Fruit fly (Drosophila melanogaster) whole organism, wandering third instar larva: ENCODE data around the gene Hsp67Ba.

Experiments used
- CG32264 ChIP-seq: fragments of 200-800 bp; sonication (Bioruptor generic); optimal IDR thresholded peaks from 2 replicates; lab custom pipeline; 2016; ENCODE audit warnings: missing biosample characterization, missing genetic modification characterization
- CG9705 ChIP-seq: fragments of 200-800 bp; sonication (Bioruptor generic); optimal IDR thresholded peaks from 2 replicates; lab custom pipeline; 2018; ENCODE audit warnings: missing biosample characterization, mild to moderate bottlenecking, missing genetic modification characterization
- CrebA ChIP-seq: fragments of 200-800 bp; sonication (Bioruptor generic); optimal IDR thresholded peaks from 2 replicates; lab custom pipeline; 2016; ENCODE audit warnings: missing biosample characterization, mild to moderate bottlenecking, missing genetic modification characterization, borderline replicate concordance
- Dfd ChIP-seq: fragments of >200 bp; optimal IDR thresholded peaks from 2 replicates; lab custom pipeline; 2017; ENCODE audit warnings: missing biosample characterization, missing genetic modification characterization
- Dif ChIP-seq: fragments of 200-275, 200-300 bp; sonication (Bioruptor generic); optimal IDR thresholded peaks from 2 replicates; lab custom pipeline; 2018; ENCODE audit warnings: missing biosample characterization, missing genetic modification characterization; ENCODE audit not compliant: partially characterized antibody
- GATAd ChIP-seq: sonication (Bioruptor generic); optimal IDR thresholded peaks from 2 replicates; lab custom pipeline; 2016; ENCODE audit warnings: missing biosample characterization, missing genetic modification characterization
- HLH106 ChIP-seq: fragments of 200-800 bp; optimal IDR thresholded peaks from 3 replicates; lab custom pipeline; 2019; ENCODE audit warnings: missing biosample characterization, mild to moderate bottlenecking, missing genetic modification characterization, moderate library complexity
- Hnf4 ChIP-seq: fragments of 200-800 bp; sonication (Bioruptor generic); optimal IDR thresholded peaks from 2 replicates; lab custom pipeline; 2016; ENCODE audit warnings: missing biosample characterization, mild to moderate bottlenecking, missing genetic modification characterization
- Hr78 ChIP-seq: fragments of >200 bp; optimal IDR thresholded peaks from 2 replicates; lab custom pipeline; 2017; ENCODE audit warnings: missing biosample characterization, missing genetic modification characterization
- Hr83 ChIP-seq: fragments of 200-300 bp; sonication (Bioruptor generic); optimal IDR thresholded peaks from 2 replicates; lab custom pipeline; 2016; ENCODE audit warnings: missing biosample characterization, mild to moderate bottlenecking, missing genetic modification characterization, moderate library complexity; ENCODE audit not compliant: poor library complexity, severe bottlenecking
- Jra ChIP-seq: sonication (Bioruptor generic); optimal IDR thresholded peaks from 2 replicates; lab custom pipeline; 2016; ENCODE audit warnings: missing biosample characterization, missing genetic modification characterization
- Mio ChIP-seq: sonication (Bioruptor generic); optimal IDR thresholded peaks from 2 replicates; lab custom pipeline; 2016; ENCODE audit warnings: missing biosample characterization, missing genetic modification characterization
- OdsH ChIP-seq: fragments of 200-800 bp; sonication (Bioruptor generic); optimal IDR thresholded peaks from 2 replicates; lab custom pipeline; 2016; ENCODE audit warnings: missing biosample characterization, mild to moderate bottlenecking, missing genetic modification characterization
- Rel ChIP-seq, 2 experiments: fragments of 200-800 bp; sonication (Bioruptor generic) in 1 of 2; optimal IDR thresholded peaks; 2 replicates in 1 of 2; 3 replicates in 1 of 2; lab custom pipeline; 2016 to 2019; ENCODE audit warnings: mild to moderate bottlenecking in 2 of 2, missing biosample characterization in 2 of 2, missing genetic modification characterization in 2 of 2, moderate library complexity in 1 of 2
- Sp1 ChIP-seq: fragments of 200-800 bp; sonication (Bioruptor generic); optimal IDR thresholded peaks from 3 replicates; lab custom pipeline; 2019; ENCODE audit warnings: missing biosample characterization, mild to moderate bottlenecking, missing genetic modification characterization, moderate library complexity
- br ChIP-seq: fragments of 200-800 bp; sonication (Bioruptor generic); optimal IDR thresholded peaks from 2 replicates; lab custom pipeline; 2016; ENCODE audit warnings: missing biosample characterization, missing genetic modification characterization
- brk ChIP-seq: fragments of 200-800 bp; sonication (Bioruptor generic); optimal IDR thresholded peaks from 2 replicates; lab custom pipeline; 2016; ENCODE audit warnings: missing biosample characterization, mild to moderate bottlenecking, missing genetic modification characterization
- dl ChIP-seq, 2 experiments: fragments of 175-275, 200-275 bp in 1 of 2; fragments of 200-275 bp in 1 of 2; sonication (Bioruptor generic); optimal IDR thresholded peaks; lab custom pipeline; 2018; ENCODE audit warnings: mild to moderate bottlenecking in 2 of 2, missing biosample characterization in 2 of 2, missing genetic modification characterization in 2 of 2, moderate library complexity in 2 of 2; ENCODE audit not compliant: partially characterized antibody in 2 of 2, insufficient read depth in 1 of 2
- dsf ChIP-seq: sonication (Bioruptor generic); optimal IDR thresholded peaks from 2 replicates; lab custom pipeline; 2016; ENCODE audit warnings: missing biosample characterization, missing genetic modification characterization, borderline replicate concordance
- ey ChIP-seq: fragments of 200-800 bp; sonication (Bioruptor generic); optimal IDR thresholded peaks from 2 replicates; lab custom pipeline; 2016; ENCODE audit warnings: missing biosample characterization, missing genetic modification characterization
- foxo ChIP-seq, 2 experiments: fragments of 200-800 bp; sonication (Bioruptor generic); optimal IDR thresholded peaks; 2 replicates in 1 of 2; 3 replicates in 1 of 2; lab custom pipeline; 2016 to 2017; ENCODE audit warnings: missing biosample characterization in 2 of 2, missing genetic modification characterization in 2 of 2
- fru ChIP-seq: fragments of 200-800 bp; sonication (Bioruptor generic); optimal IDR thresholded peaks from 3 replicates; lab custom pipeline; 2016; ENCODE audit warnings: missing biosample characterization, mild to moderate bottlenecking, missing genetic modification characterization
- h ChIP-seq: fragments of 200-800 bp; sonication (Bioruptor generic); optimal IDR thresholded peaks from 3 replicates; lab custom pipeline; 2016; ENCODE audit warnings: missing biosample characterization, mild to moderate bottlenecking, missing genetic modification characterization
- lola ChIP-seq: fragments of >200 bp; optimal IDR thresholded peaks from 2 replicates; lab custom pipeline; 2017; ENCODE audit warnings: missing biosample characterization, missing genetic modification characterization
- psq ChIP-seq: fragments of 200-800 bp; sonication (Bioruptor generic); optimal IDR thresholded peaks from 3 replicates; lab custom pipeline; 2017; ENCODE audit warnings: missing biosample characterization, mild to moderate bottlenecking, missing genetic modification characterization, moderate library complexity
- rgr ChIP-seq: fragments of 200-800 bp; sonication (Bioruptor generic); optimal IDR thresholded peaks from 3 replicates; lab custom pipeline; 2016; ENCODE audit warnings: missing biosample characterization, mild to moderate bottlenecking, missing genetic modification characterization
- sv ChIP-seq: fragments of 200-800 bp; sonication (Bioruptor generic); optimal IDR thresholded peaks from 3 replicates; lab custom pipeline; 2016; ENCODE audit warnings: missing biosample characterization, missing genetic modification characterization
- tai ChIP-seq: sonication (Bioruptor generic); optimal IDR thresholded peaks from 2 replicates; lab custom pipeline; 2016; ENCODE audit warnings: missing biosample characterization, missing genetic modification characterization
- usp ChIP-seq: fragments of >200 bp; optimal IDR thresholded peaks from 2 replicates; lab custom pipeline; 2017; ENCODE audit warnings: missing biosample characterization, missing genetic modification characterization
- woc ChIP-seq: sonication (Bioruptor generic); optimal IDR thresholded peaks from 2 replicates; lab custom pipeline; 2016; ENCODE audit warnings: missing biosample characterization, mild to moderate bottlenecking, missing genetic modification characterization

Hsp67Ba gene

dm6 chr3L:9398435-9398981, 19.2 kb upstream of the Hsp67Ba start:
- no peak for TF ChIP-seq CrebA
- no peak for TF ChIP-seq h (GFP tag; lab: Kevin White, UChicago)
- TF ChIP-seq Sp1 (GFP tag; lab: Kevin White, UChicago): no peak
- TF ChIP-seq Rel (GFP tag; optimal IDR thresholded peaks at IDR 0.05; lab: Kevin White, UChicago): no peak
- TF ChIP-seq Rel (tag; optimal IDR thresholded peaks at IDR 0.05; lab: Kevin White, UChicago): peak; percentile 51
- no peak for TF ChIP-seq dl (GFP tag; optimal IDR thresholded peaks at IDR 0.05; lab: Kevin White, UChicago; ENCODE audit: insufficient read depth in 1 of 2, partially characterized antibody in 2 of 2)
- peak in 1 of 2 experiments; percentile 36 for TF ChIP-seq foxo (GFP tag; optimal IDR thresholded peaks at IDR 0.05; lab: Kevin White, UChicago)
- no peak for TF ChIP-seq usp (GFP tag; lab: Kevin White, UChicago)
- no peak for TF ChIP-seq Hr78 (GFP tag; lab: Kevin White, UChicago)
- TF ChIP-seq brk (GFP tag; lab: Kevin White, UChicago): no peak
- TF ChIP-seq CG9705: no peak

DNA sequence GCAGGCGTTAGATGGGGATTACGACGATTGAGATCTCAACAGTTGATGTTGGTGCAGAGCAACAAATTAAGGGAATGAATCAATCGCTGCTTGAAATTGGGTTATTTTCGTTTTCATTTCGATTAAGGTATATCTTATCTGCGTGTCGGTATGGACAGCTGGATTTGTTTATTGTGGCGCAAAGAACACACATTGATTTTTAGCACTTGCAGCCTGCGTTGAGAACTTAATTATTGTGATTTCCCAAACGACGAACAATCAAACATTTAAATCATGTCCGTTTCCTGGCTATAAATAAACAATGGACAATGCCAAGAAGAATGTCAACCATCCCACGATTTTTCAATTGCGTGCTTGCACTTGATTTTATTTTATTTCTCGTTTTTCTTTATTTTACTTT, 18.7 kb upstream of the Hsp67Ba start:
- no peak for TF ChIP-seq Rel (GFP tag; optimal IDR thresholded peaks at IDR 0.05; lab: Kevin White, UChicago)
- TF ChIP-seq Rel (tag; optimal IDR thresholded peaks at IDR 0.05; lab: Kevin White, UChicago): peak; percentile 62
- TF ChIP-seq GATAd: no peak
- TF ChIP-seq fru (GFP tag; lab: Kevin White, UChicago): no peak
- TF ChIP-seq woc (GFP tag; lab: Kevin White, UChicago): peak; percentile 18
- peak; percentile 12 for TF ChIP-seq tai (GFP tag; lab: Kevin White, UChicago)

DNA sequence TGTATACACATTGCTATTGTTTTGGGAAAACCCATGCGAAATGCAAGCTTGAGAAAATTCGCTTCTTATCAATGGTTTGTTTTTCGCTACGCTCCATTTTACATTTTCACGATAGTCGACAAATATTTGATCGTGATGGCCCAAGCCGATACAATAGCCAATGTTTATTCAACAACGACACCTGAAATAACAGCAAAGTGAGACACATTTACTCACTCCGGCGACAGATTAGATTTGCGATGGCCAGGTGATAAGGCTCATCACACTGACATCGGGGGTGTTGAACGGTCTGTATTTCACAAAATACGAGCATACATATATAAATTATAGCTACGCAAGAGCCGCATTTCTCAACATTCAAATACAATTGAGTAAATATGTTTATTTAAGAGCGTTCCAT, 17.8 kb upstream of the Hsp67Ba start:
- TF ChIP-seq foxo (GFP tag; optimal IDR thresholded peaks at IDR 0.05; lab: Kevin White, UChicago): peak in 1 of 2 experiments; percentile 51
- TF ChIP-seq Jra (GFP tag; lab: Kevin White, UChicago): peak; percentile 38
- peak; percentile 55 for TF ChIP-seq OdsH (GFP tag; lab: Kevin White, UChicago)
- TF ChIP-seq ey (GFP tag; lab: Kevin White, UChicago): peak; percentile 20
- TF ChIP-seq dsf (GFP tag; lab: Kevin White, UChicago): no peak
- TF ChIP-seq HLH106 (tag; lab: Kevin White, UChicago): peak; percentile 11
- TF ChIP-seq CG32264: peak; percentile 46
- peak; percentile 23 for TF ChIP-seq brk (GFP tag; lab: Kevin White, UChicago)
- TF ChIP-seq Dif: no peak
- TF ChIP-seq h (GFP tag; lab: Kevin White, UChicago): peak; percentile 75
- no peak for TF ChIP-seq woc (GFP tag; lab: Kevin White, UChicago)
- TF ChIP-seq GATAd: peak; percentile 8
- no peak for TF ChIP-seq psq
- peak; percentile 19 for TF ChIP-seq Rel (GFP tag; optimal IDR thresholded peaks at IDR 0.05; lab: Kevin White, UChicago)
- TF ChIP-seq Rel (tag; optimal IDR thresholded peaks at IDR 0.05; lab: Kevin White, UChicago): peak; percentile 84
- no peak for TF ChIP-seq sv (GFP tag; lab: Kevin White, UChicago)
- peak; percentile 97 for TF ChIP-seq Hr83 (GFP tag; lab: Kevin White, UChicago)
- TF ChIP-seq Hr78 (GFP tag; lab: Kevin White, UChicago): no peak
- peak; percentile 40 for TF ChIP-seq Hnf4 (GFP tag; lab: Kevin White, UChicago)
- peak; percentile 20 for TF ChIP-seq fru (GFP tag; lab: Kevin White, UChicago)
- peak; percentile 68 for TF ChIP-seq rgr
- no peak for TF ChIP-seq dl (GFP tag; optimal IDR thresholded peaks at IDR 0.05; lab: Kevin White, UChicago; ENCODE audit: insufficient read depth in 1 of 2, partially characterized antibody in 2 of 2)
- TF ChIP-seq Mio (GFP tag; lab: Kevin White, UChicago): no peak
- peak; percentile 69 for TF ChIP-seq tai (GFP tag; lab: Kevin White, UChicago)
- TF ChIP-seq br (GFP tag; lab: Kevin White, UChicago): peak; percentile 43
- no peak for TF ChIP-seq lola (GFP tag; lab: Kevin White, UChicago)
- TF ChIP-seq Sp1 (GFP tag; lab: Kevin White, UChicago): peak; percentile 38

DNA sequence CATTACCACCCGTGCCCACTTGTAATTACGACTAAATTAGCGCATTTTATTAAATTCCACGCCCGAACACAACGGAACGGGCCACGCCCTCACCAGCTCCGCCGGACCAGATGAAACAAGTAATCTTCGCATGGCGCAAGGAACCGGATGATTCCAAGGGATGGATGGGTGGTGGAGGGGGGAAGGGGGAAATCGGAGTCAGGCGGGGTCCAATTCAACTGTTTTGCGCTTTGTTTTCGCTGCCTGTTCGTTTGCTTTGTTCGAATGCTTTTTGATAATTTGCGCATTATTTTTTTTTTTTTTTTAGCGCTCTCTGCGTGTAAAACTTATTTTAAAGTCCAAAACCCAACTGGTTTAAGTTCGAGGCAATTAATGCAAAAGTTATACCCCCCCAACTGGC, 17.4 kb upstream of the Hsp67Ba start:
- TF ChIP-seq usp (GFP tag; lab: Kevin White, UChicago) (no peak), Dfd (GFP tag; lab: Kevin White, UChicago) (peak; percentile 8), psq (peak; percentile 76), CG9705 (no peak), Hnf4 (GFP tag; lab: Kevin White, UChicago) (no peak)
- TF ChIP-seq, all 38 proteins: peak for 2
